Fruit fly (Drosophila melanogaster) whole organism, wandering third instar larva: ENCODE measurements around the gene CG31548.

Experiments used
- Abd-B ChIP-seq: fragments of >200 bp; optimal IDR thresholded peaks from 2 replicates; lab custom pipeline; 2017; ENCODE audit warnings: missing biosample characterization, missing genetic modification characterization
- CG9705 ChIP-seq: fragments of 200-800 bp; sonication (Bioruptor generic); optimal IDR thresholded peaks from 2 replicates; lab custom pipeline; 2018; ENCODE audit warnings: missing biosample characterization, mild to moderate bottlenecking, missing genetic modification characterization
- HLH106 ChIP-seq: fragments of 200-800 bp; optimal IDR thresholded peaks from 3 replicates; lab custom pipeline; 2019; ENCODE audit warnings: missing biosample characterization, mild to moderate bottlenecking, missing genetic modification characterization, moderate library complexity
- Myc ChIP-seq: fragments of >200 bp; optimal IDR thresholded peaks from 2 replicates; lab custom pipeline; 2017
- dsf ChIP-seq: sonication (Bioruptor generic); optimal IDR thresholded peaks from 2 replicates; lab custom pipeline; 2016; ENCODE audit warnings: missing biosample characterization, missing genetic modification characterization, borderline replicate concordance
- fru ChIP-seq: fragments of 200-800 bp; sonication (Bioruptor generic); optimal IDR thresholded peaks from 3 replicates; lab custom pipeline; 2016; ENCODE audit warnings: missing biosample characterization, mild to moderate bottlenecking, missing genetic modification characterization
- h ChIP-seq: fragments of 200-800 bp; sonication (Bioruptor generic); optimal IDR thresholded peaks from 3 replicates; lab custom pipeline; 2016; ENCODE audit warnings: missing biosample characterization, mild to moderate bottlenecking, missing genetic modification characterization
- rgr ChIP-seq: fragments of 200-800 bp; sonication (Bioruptor generic); optimal IDR thresholded peaks from 3 replicates; lab custom pipeline; 2016; ENCODE audit warnings: missing biosample characterization, mild to moderate bottlenecking, missing genetic modification characterization
- sage ChIP-seq: fragments of 200-800 bp; sonication (Bioruptor generic); optimal IDR thresholded peaks from 2 replicates; lab custom pipeline; 2016; ENCODE audit warnings: missing biosample characterization, mild to moderate bottlenecking, missing genetic modification characterization

dm6 chr3R:5591398-5591853 is 45.2 kb downstream of the CG31548 start, which contains the start of the genes noi and Vha26:
- TF ChIP-seq sage (GFP tag; lab: Kevin White, UChicago) (no peak), h (GFP tag; lab: Kevin White, UChicago) (no peak), Abd-B (GFP tag; lab: Kevin White, UChicago) (peak; percentile 10), rgr (GFP tag; lab: Kevin White, UChicago) (peak; percentile 12), fru (GFP tag; lab: Kevin White, UChicago) (no peak), Myc (lab: Kevin White, UChicago) (no peak), dsf (GFP tag; lab: Kevin White, UChicago) (no peak), CG9705 (peak; percentile 35), HLH106 (tag; lab: Kevin White, UChicago) (peak; percentile 60)
